Fruit fly (Drosophila melanogaster): ENCODE measurements around the gene Tim9a.

The Tim9a gene

dm6 chrX:13376520-13376919, 8.5 kb upstream of the Tim9a start:
- TF ChIP-seq CG14655 (GFP tag; optimal IDR thresholded peaks at IDR 0.05) (peak; percentile 60), CG8301 (tag; optimal IDR thresholded peaks at IDR 0.05) (peak; percentile 52), CG4496 (GFP tag; IDR thresholded peaks at IDR 0.05) (peak; percentile 80), CG8159 (tag; optimal IDR thresholded peaks at IDR 0.05) (peak; percentile 51), D1 (tag; optimal IDR thresholded peaks at IDR 0.05) (peak; percentile 24), CG12605 (GFP tag; IDR thresholded peaks at IDR 0.05) (peak; percentile 51; the same call in 1 of the 2 replicates), CG13204 (GFP tag; optimal IDR thresholded peaks at IDR 0.05) (no peak), Pif1A (GFP tag; optimal IDR thresholded peaks at IDR 0.05) (peak; percentile 48), Pif1B (GFP tag; optimal IDR thresholded peaks at IDR 0.05) (peak; percentile 33), CG9948 (tag; optimal IDR thresholded peaks at IDR 0.05) (peak; percentile 55), Snoo (tag; optimal IDR thresholded peaks at IDR 0.05) (peak; percentile 14), CG32121 (GFP tag; IDR thresholded peaks at IDR 0.05) (peak; percentile 47; the same call in 1 of the 2 replicates), CG15710 (tag; optimal IDR thresholded peaks at IDR 0.05) (peak; percentile 49), fd96Ca (GFP tag; IDR thresholded peaks at IDR 0.05) (peak; percentile 75; the same call in 2 of the 3 replicates), CG17806 (tag; optimal IDR thresholded peaks at IDR 0.05) (peak; percentile 64), EcR (GFP tag; optimal IDR thresholded peaks at IDR 0.05) (no peak), rn (GFP tag; IDR thresholded peaks at IDR 0.05) (no peak), gl (tag; optimal IDR thresholded peaks at IDR 0.05) (peak; percentile 13), CG34367 (tag; optimal IDR thresholded peaks at IDR 0.05) (peak; percentile 42), Ets98B (GFP tag; IDR thresholded peaks at IDR 0.05) (peak; percentile 65), CG10348 (GFP tag; IDR thresholded peaks at IDR 0.05) (no peak)

DNA sequence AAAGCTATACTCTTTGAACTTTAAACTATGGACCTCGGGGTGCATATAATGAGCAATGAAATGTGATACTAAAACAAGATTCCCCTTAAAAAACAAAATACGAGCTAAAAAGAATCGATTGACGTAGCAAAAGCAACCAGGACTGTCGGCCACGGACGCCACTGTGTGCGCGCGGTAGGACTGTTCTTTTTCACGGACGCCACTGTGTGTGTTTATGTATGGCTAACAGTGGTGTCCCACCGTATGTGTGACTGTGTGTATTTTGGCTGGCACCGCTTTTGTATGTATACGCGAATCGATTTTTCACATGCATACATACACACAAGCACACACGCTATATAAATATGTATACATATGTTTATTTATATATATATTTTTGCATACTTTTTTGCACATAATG, 1.2 kb upstream of the Tim9a start:
- peak; percentile 69 for TF ChIP-seq CG32121 (GFP tag; IDR thresholded peaks at IDR 0.05)
- peak; percentile 76 for TF ChIP-seq CG4496 (GFP tag; IDR thresholded peaks at IDR 0.05)
- TF ChIP-seq fd96Ca (GFP tag; IDR thresholded peaks at IDR 0.05) = peak; percentile 64; the same call in 2 of the 3 replicates
- peak; percentile 37 for TF ChIP-seq Snoo (tag; optimal IDR thresholded peaks at IDR 0.05)
- TF ChIP-seq CG8301 (tag; optimal IDR thresholded peaks at IDR 0.05) = peak; percentile 13
- no peak for TF ChIP-seq CG10348 (GFP tag; IDR thresholded peaks at IDR 0.05)
- peak; percentile 60 for TF ChIP-seq Pif1A (GFP tag; optimal IDR thresholded peaks at IDR 0.05)
- TF ChIP-seq Ets98B (GFP tag; IDR thresholded peaks at IDR 0.05) = peak; percentile 68
- peak; percentile 29 for TF ChIP-seq CG8159 (tag; optimal IDR thresholded peaks at IDR 0.05)
- peak; percentile 58 for TF ChIP-seq Pif1B (GFP tag; optimal IDR thresholded peaks at IDR 0.05)
- TF ChIP-seq D1 (tag; optimal IDR thresholded peaks at IDR 0.05) = no peak
- TF ChIP-seq CG9948 (tag; optimal IDR thresholded peaks at IDR 0.05) = no peak
- TF ChIP-seq CG12605 (GFP tag; IDR thresholded peaks at IDR 0.05) = peak; percentile 53; the same call in 1 of the 2 replicates
- peak; percentile 21 for TF ChIP-seq CG15710 (tag; optimal IDR thresholded peaks at IDR 0.05)
- peak; percentile 34 for TF ChIP-seq gl (tag; optimal IDR thresholded peaks at IDR 0.05)
- TF ChIP-seq CG34367 (tag; optimal IDR thresholded peaks at IDR 0.05) = peak; percentile 26
- TF ChIP-seq EcR (GFP tag; optimal IDR thresholded peaks at IDR 0.05) = no peak
- TF ChIP-seq CG17806 (tag; optimal IDR thresholded peaks at IDR 0.05) = peak; percentile 39
- TF ChIP-seq rn (GFP tag; IDR thresholded peaks at IDR 0.05) = peak; percentile 47; the same call in 1 of the 2 replicates
- TF ChIP-seq CG14655 (GFP tag; optimal IDR thresholded peaks at IDR 0.05) = peak; percentile 43
- peak; percentile 30 for TF ChIP-seq CG13204 (GFP tag; optimal IDR thresholded peaks at IDR 0.05)

dm6 chrX:13384177-13384576, 833 bp upstream of the Tim9a start:
- TF ChIP-seq gl (tag; optimal IDR thresholded peaks at IDR 0.05) = no peak
- no peak for TF ChIP-seq CG34367 (tag; optimal IDR thresholded peaks at IDR 0.05)
- no peak for TF ChIP-seq Pif1B (GFP tag; optimal IDR thresholded peaks at IDR 0.05)
- TF ChIP-seq Pif1A (GFP tag; optimal IDR thresholded peaks at IDR 0.05) = no peak
- TF ChIP-seq CG15710 (tag; optimal IDR thresholded peaks at IDR 0.05) = no peak

DNA sequence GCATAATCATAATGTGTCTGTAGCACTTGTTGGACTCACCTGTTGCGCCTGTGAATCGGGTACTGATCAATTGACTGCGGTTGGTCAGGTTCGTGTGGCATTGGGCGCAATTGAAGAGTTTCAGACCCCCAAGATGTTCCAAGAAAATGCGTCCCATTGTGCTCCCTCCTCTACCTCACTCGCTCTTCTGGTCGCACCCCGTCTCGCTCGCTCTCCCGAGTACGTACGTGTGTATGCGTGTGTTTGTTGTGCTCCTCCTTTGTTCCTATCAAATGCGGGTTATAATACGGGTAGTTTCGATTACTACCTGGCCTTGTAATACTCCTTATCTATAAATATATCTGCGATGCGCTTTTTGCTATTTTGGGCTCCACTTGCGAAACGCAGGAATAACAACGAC, 1.8 kb downstream of the Tim9a start:
- no peak for TF ChIP-seq Pif1A (GFP tag; optimal IDR thresholded peaks at IDR 0.05)
- no peak for TF ChIP-seq gl (tag; optimal IDR thresholded peaks at IDR 0.05)
- no peak for TF ChIP-seq CG13204 (GFP tag; optimal IDR thresholded peaks at IDR 0.05)
- TF ChIP-seq EcR (GFP tag; optimal IDR thresholded peaks at IDR 0.05) = peak; percentile 2
- TF ChIP-seq CG17806 (tag; optimal IDR thresholded peaks at IDR 0.05) = no peak

DNA sequence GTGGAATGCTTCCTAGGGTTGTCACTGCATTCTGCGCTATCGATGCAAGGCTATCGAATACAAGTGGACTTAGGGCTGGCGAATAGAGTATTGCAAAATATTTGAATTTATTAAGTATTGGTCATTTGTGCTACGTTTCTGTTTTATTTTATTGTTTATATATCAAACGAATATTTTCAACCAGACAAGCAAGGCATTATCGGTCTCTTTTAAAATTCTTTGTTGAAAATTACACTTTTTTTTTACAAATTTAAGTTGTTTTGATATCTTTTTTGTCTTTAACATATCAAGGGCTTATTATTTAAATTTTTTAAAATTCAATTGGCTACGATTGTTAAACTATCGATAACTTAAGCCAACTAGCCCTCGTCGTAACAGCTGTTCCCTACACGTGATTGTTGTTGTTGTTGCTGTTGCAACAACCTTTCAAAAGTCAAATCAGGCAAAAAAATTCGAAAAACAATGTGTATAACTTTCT, 2.4 kb downstream of the Tim9a start, which contains the start of the genes Ype and CG1662:
Gene Ype (minus strand): TSS at position 45 of the 478 bp plus-strand sequence.
Gene CG1662 (plus strand): TSS at position 191 of the 478 bp plus-strand sequence.
- TF ChIP-seq Ets98B (GFP tag; IDR thresholded peaks at IDR 0.05) = peak; percentile 42
- no peak for TF ChIP-seq CG10348 (GFP tag; IDR thresholded peaks at IDR 0.05)
- peak; percentile 76 for TF ChIP-seq CG4496 (GFP tag; IDR thresholded peaks at IDR 0.05)
- TF ChIP-seq EcR (GFP tag; optimal IDR thresholded peaks at IDR 0.05) = no peak
- peak; percentile 49 for TF ChIP-seq Pif1B (GFP tag; optimal IDR thresholded peaks at IDR 0.05)
- peak; percentile 43 for TF ChIP-seq CG8301 (tag; optimal IDR thresholded peaks at IDR 0.05)
- TF ChIP-seq D1 (tag; optimal IDR thresholded peaks at IDR 0.05) = peak; percentile 6
- TF ChIP-seq CG32121 (GFP tag; IDR thresholded peaks at IDR 0.05) = peak; percentile 44; the same call in 1 of the 2 replicates
- peak; percentile 38 for TF ChIP-seq Pif1A (GFP tag; optimal IDR thresholded peaks at IDR 0.05)
- peak; percentile 73 for TF ChIP-seq CG8159 (tag; optimal IDR thresholded peaks at IDR 0.05)
- TF ChIP-seq Snoo (tag; optimal IDR thresholded peaks at IDR 0.05) = peak; percentile 69
- TF ChIP-seq rn (GFP tag; IDR thresholded peaks at IDR 0.05) = no peak
- no peak for TF ChIP-seq CG13204 (GFP tag; optimal IDR thresholded peaks at IDR 0.05)
- peak; percentile 57 for TF ChIP-seq CG34367 (tag; optimal IDR thresholded peaks at IDR 0.05)
- no peak for TF ChIP-seq gl (tag; optimal IDR thresholded peaks at IDR 0.05)
- peak; percentile 65 for TF ChIP-seq CG9948 (tag; optimal IDR thresholded peaks at IDR 0.05)
- TF ChIP-seq CG12605 (GFP tag; IDR thresholded peaks at IDR 0.05) = no peak
- TF ChIP-seq CG17806 (tag; optimal IDR thresholded peaks at IDR 0.05) = peak; percentile 50
- peak; percentile 78 for TF ChIP-seq CG15710 (tag; optimal IDR thresholded peaks at IDR 0.05)
- TF ChIP-seq fd96Ca (GFP tag; IDR thresholded peaks at IDR 0.05) = no peak
- peak; percentile 71 for TF ChIP-seq CG14655 (GFP tag; optimal IDR thresholded peaks at IDR 0.05)

All from whole organism, pupa.